Worm (Caenorhabditis elegans): ENCODE results near the gene H14N18.4.

Gene H14N18.4

DNA sequence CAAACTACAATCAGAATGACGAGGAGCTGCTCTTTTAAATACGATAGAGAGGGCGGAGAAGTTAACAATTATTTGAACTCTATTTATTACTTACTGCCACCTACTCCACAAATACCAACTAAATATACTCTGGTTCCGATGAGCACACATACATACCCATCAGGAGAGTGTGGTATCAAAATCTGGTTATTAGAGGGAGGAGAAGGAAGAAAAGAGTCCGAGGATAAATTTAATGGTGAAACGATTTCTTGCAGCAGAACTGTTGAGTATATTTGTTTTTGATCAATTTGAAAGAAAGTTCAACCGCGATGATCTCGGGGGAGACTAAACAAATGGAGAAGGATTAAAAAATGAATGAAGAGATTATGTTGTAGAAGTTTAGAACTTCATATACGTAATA, at the start of gene H14N18.4:
H14N18.4 (minus strand) TSS at position 12 of the 400 bp plus-strand sequence.
- TF ChIP-seq sup-37 (GFP tag; optimal IDR thresholded peaks at IDR 0.05) (no peak), ets-5 (GFP tag; IDR thresholded peaks at IDR 0.05) (no peak), aha-1 (tag; optimal IDR thresholded peaks at IDR 0.05) (no peak), pag-3 (tag; optimal IDR thresholded peaks at IDR 0.05; ENCODE audit: borderline replicate concordance, insufficient read depth) (no peak), efl-1 (optimal IDR thresholded peaks at IDR 0.05) (no peak), efl-1 (GFP tag; optimal IDR thresholded peaks at IDR 0.05 in 1 of 2) (peak in 1 of 2 experiments; percentile 32), nhr-237 (tag; optimal IDR thresholded peaks at IDR 0.05) (no peak), mep-1 (tag; optimal IDR thresholded peaks at IDR 0.05) (no peak)

DNA sequence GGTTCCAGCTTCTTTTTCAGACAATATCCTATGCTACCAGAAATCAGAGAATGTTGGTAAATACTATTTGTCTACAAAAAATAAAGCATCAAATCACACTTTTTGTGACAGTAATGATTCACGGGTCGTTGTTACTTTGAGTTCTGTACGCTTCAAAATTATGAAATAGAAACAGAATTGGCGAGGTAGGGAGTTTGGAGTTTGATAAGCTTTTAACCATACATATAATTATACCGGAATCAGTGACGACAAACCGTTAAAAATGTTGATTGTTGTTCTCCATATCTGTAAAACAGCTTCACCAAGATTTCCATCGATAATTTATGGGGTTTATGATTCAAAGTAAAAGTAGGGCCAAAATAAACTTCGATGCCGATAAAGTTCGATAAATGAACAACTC, 49.1 kb upstream of the H14N18.4 start:
- no peak for TF ChIP-seq nhr-84 (tag; optimal IDR thresholded peaks at IDR 0.05)
- TF ChIP-seq efl-1 (optimal IDR thresholded peaks at IDR 0.05), result no peak
- peak in 1 of 2 experiments; percentile 62 for TF ChIP-seq efl-1 (GFP tag; optimal IDR thresholded peaks at IDR 0.05 in 1 of 2)

DNA sequence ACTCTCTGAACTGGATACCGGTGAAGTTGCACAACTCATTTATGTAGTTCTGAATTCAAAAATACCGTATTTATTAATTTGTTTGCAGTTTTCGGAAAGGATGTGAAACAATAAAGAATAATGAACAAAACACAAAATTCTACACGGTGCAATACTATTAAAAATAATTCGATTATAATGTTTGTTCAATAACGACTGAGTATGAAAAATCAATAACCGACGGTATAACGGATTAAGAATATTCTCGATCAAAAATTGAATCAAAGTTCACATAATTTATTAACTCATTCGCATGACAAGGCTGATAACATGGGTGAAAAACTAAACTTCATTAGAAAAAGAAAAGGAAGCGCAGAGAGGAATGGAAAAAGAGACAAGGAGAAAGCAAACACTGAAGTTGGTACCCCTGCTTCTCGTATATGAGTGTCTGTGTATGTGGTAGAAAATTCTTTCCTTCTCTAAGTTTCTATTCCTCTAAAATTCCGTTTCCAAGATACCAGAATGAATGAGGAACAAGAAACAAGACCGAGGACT, 46.2 kb upstream of the H14N18.4 start, which contains the start of gene nhr-143:
nhr-143 (minus strand) TSS at position 51 of the 534 bp plus-strand sequence.
- TF ChIP-seq nhr-237 (tag; optimal IDR thresholded peaks at IDR 0.05) (no peak), nhr-28 (tag; optimal IDR thresholded peaks at IDR 0.05) (no peak), blmp-1 (tag; optimal IDR thresholded peaks at IDR 0.05) (peak; percentile 40), elt-3 (tag; optimal IDR thresholded peaks at IDR 0.05) (no peak), jun-1 (tag; optimal IDR thresholded peaks at IDR 0.05) (peak; percentile 2), nhr-71 (tag; optimal IDR thresholded peaks at IDR 0.05) (peak; percentile 3), mep-1 (tag; optimal IDR thresholded peaks at IDR 0.05) (peak; percentile 7), lin-14 (GFP tag; optimal IDR thresholded peaks at IDR 0.05) (no peak), elt-2 (tag; optimal IDR thresholded peaks at IDR 0.05) (peak; percentile 18)

DNA sequence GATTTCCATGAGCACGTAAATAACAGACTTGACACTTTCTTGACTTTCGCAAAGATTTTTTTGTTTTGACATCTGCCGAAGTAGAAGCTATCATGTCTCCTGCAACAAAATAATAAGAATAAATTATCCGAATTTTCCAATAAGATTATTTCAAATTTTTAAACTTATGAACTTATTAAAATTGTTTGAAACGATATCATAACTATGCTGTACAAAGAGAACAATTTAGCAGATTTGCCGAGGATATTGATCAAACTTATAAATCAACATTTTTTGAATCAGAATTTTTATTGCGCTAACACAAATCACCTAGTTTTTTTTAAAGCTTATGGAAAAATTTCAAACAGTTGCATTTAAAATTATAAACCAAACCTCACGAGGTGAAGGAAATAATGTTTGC, 43.5 kb upstream of the H14N18.4 start, which contains the start of gene nhr-195:
nhr-195 (minus strand) TSS at position 101 of the 400 bp plus-strand sequence.
- TF ChIP-seq nhr-28 (tag; optimal IDR thresholded peaks at IDR 0.05), result no peak
- TF ChIP-seq zip-4 (GFP tag; optimal IDR thresholded peaks at IDR 0.05), result no peak
- TF ChIP-seq unc-30 (tag; optimal IDR thresholded peaks at IDR 0.05), result no peak
- no peak for TF ChIP-seq pax-3 (tag; optimal IDR thresholded peaks at IDR 0.05)
- no peak for TF ChIP-seq mdl-1 (tag; optimal IDR thresholded peaks at IDR 0.05)
- TF ChIP-seq nhr-77 (tag; optimal IDR thresholded peaks at IDR 0.05), result no peak
- no peak for TF ChIP-seq nhr-20 (tag; optimal IDR thresholded peaks at IDR 0.05)
- TF ChIP-seq fos-1 (tag; optimal IDR thresholded peaks at IDR 0.05), result no peak
- TF ChIP-seq unc-98 (GFP tag; IDR thresholded peaks at IDR 0.05), result no peak
- no peak for TF ChIP-seq grh-1 (GFP tag; IDR thresholded peaks at IDR 0.05)
- no peak for TF ChIP-seq egl-27 (tag; optimal IDR thresholded peaks at IDR 0.05)
- no peak for TF ChIP-seq C16A3.4 (tag; optimal IDR thresholded peaks at IDR 0.05)
- TF ChIP-seq dsc-1 (tag; optimal IDR thresholded peaks at IDR 0.05), result no peak
- no peak for TF ChIP-seq lsy-2 (tag; optimal IDR thresholded peaks at IDR 0.05)
- TF ChIP-seq nhr-19 (GFP tag; conservative IDR thresholded peaks at IDR 0.05), result no peak
- TF ChIP-seq hpl-2 (GFP tag; optimal IDR thresholded peaks at IDR 0.05), result no peak
- TF ChIP-seq hlh-17 (GFP tag; optimal IDR thresholded peaks at IDR 0.05; ENCODE audit: borderline replicate concordance), result no peak
- no peak for TF ChIP-seq elt-3 (tag; optimal IDR thresholded peaks at IDR 0.05)

DNA sequence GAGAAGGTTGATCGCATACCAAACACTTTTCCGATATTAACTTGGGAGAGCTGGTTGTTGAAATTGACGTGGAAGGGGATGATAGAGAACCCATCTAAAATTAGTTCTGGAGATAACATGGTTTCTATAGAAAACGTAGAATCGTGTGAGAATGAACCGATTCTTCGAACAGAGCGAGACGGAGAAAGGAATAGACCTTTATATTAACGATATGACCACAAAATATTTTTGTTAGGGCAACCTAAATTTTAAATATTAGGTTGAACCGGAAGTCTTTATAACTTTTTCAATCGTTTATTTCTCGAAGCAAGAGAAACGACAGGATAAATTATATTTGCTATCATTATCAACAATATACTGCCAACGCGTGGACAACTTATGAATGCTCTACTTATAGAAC, 37.3 kb upstream of the H14N18.4 start, which contains the start of gene nhr-219:
nhr-219 (minus strand) TSS at position 101 of the 400 bp plus-strand sequence.
- TF ChIP-seq pqm-1 (tag; optimal IDR thresholded peaks at IDR 0.05) (no peak), efl-3 (GFP tag; optimal IDR thresholded peaks at IDR 0.05) (no peak), nhr-84 (tag; optimal IDR thresholded peaks at IDR 0.05) (no peak), mab-9 (GFP tag; IDR thresholded peaks at IDR 0.05) (no peak), hpl-2 (GFP tag; optimal IDR thresholded peaks at IDR 0.05) (no peak), ama-1 (optimal IDR thresholded peaks at IDR 0.05) (no peak), elt-2 (tag; optimal IDR thresholded peaks at IDR 0.05) (no peak), lin-39 (tag; optimal IDR thresholded peaks at IDR 0.05) (no peak), swsn-7 (tag; optimal IDR thresholded peaks at IDR 0.05) (no peak)

All from whole organism, L1 larva.